Fruit fly (Drosophila melanogaster) whole organism, prepupa: ENCODE results near the gene CG13392.
A peak's percentile ranks its signal among the peaks of the same experiment; 100 is the strongest.

Experiments
- Blimp-1 ChIP-seq: fragments of 200-800 bp; sonication (Bioruptor generic); optimal IDR thresholded peaks from 3 replicates; lab custom pipeline; 2017; ENCODE audit warnings: missing biosample characterization, missing genetic modification characterization, mild to moderate bottlenecking, moderate library complexity, missing genetic modification reagents
- CG10631 ChIP-seq: fragments of 200-800 bp; sonication (Bioruptor generic); optimal IDR thresholded peaks from 2 replicates; lab custom pipeline; 2016; ENCODE audit warnings: missing biosample characterization, missing genetic modification characterization
- CG10669 ChIP-seq: fragments of 200-800 bp; sonication (Bioruptor generic); optimal IDR thresholded peaks from 3 replicates; lab custom pipeline; 2018; ENCODE audit warnings: missing biosample characterization, mild to moderate bottlenecking, missing genetic modification characterization, moderate library complexity
- CG11294 ChIP-seq: fragments of 200-800 bp; sonication (Bioruptor generic); IDR thresholded peaks from 2 replicates; pipeline ENCODE4 v1.3.6; 2022; ENCODE audit warnings: missing biosample characterization, missing genetic modification characterization
- CG11762 ChIP-seq: fragments of 200-800 bp; sonication (Bioruptor generic); optimal IDR thresholded peaks from 3 replicates; lab custom pipeline; 2016; ENCODE audit warnings: missing biosample characterization, missing genetic modification characterization; ENCODE audit not compliant: insufficient read depth
- CG11902 ChIP-seq: fragments of 200-800 bp; sonication (Bioruptor generic); optimal IDR thresholded peaks from 3 replicates; lab custom pipeline; 2016; ENCODE audit warnings: missing biosample characterization, missing genetic modification characterization
- CG15336 ChIP-seq: fragments of 200-800 bp; sonication (Bioruptor generic); IDR thresholded peaks from 2 replicates; pipeline ENCODE4 v1.3.6; 2022; ENCODE audit warnings: missing biosample characterization, missing genetic modification characterization
- CG1621 ChIP-seq: fragments of 200-800 bp; sonication (Bioruptor generic); optimal IDR thresholded peaks from 3 replicates; lab custom pipeline; 2018; ENCODE audit warnings: missing biosample characterization, mild to moderate bottlenecking, missing genetic modification characterization
- CG16779 ChIP-seq: fragments of 200-800 bp; sonication (Bioruptor generic); optimal IDR thresholded peaks from 3 replicates; lab custom pipeline; 2017; ENCODE audit warnings: missing biosample characterization, mild to moderate bottlenecking, missing genetic modification characterization
- CG3032 ChIP-seq: fragments of 200-800 bp; optimal IDR thresholded peaks from 2 replicates; lab custom pipeline; 2019; ENCODE audit warnings: missing biosample characterization, mild to moderate bottlenecking, missing genetic modification characterization, moderate library complexity
- CG31627 ChIP-seq: fragments of 200-800 bp; sonication (Bioruptor generic); optimal IDR thresholded peaks from 3 replicates; lab custom pipeline; 2016; ENCODE audit warnings: missing biosample characterization, missing genetic modification characterization
- CG32006 ChIP-seq: fragments of 200-800 bp; sonication (Bioruptor generic); optimal IDR thresholded peaks from 3 replicates; lab custom pipeline; 2017; ENCODE audit warnings: missing biosample characterization, mild to moderate bottlenecking, missing genetic modification characterization
- CG34406 ChIP-seq: fragments of 200-800 bp; sonication (Bioruptor generic); optimal IDR thresholded peaks from 3 replicates; lab custom pipeline; 2016; ENCODE audit warnings: missing biosample characterization, missing genetic modification characterization
- CG3919 ChIP-seq: fragments of 200-800 bp; sonication (Bioruptor generic); optimal IDR thresholded peaks from 3 replicates; lab custom pipeline; 2016; ENCODE audit warnings: missing biosample characterization, missing genetic modification characterization
- CG4318 ChIP-seq: fragments of 200-800 bp; sonication (Bioruptor generic); optimal IDR thresholded peaks from 3 replicates; lab custom pipeline; 2017; ENCODE audit warnings: missing biosample characterization, mild to moderate bottlenecking, missing genetic modification characterization
- CG6163 ChIP-seq: fragments of 200-800 bp; sonication (Bioruptor generic); IDR thresholded peaks from 3 replicates; pipeline ENCODE4 v1.3.6; 2022; ENCODE audit warnings: missing biosample characterization, missing genetic modification characterization
- CG6276 ChIP-seq: fragments of 200-800 bp; sonication (Bioruptor generic); optimal IDR thresholded peaks from 2 replicates; lab custom pipeline; 2017; ENCODE audit warnings: missing biosample characterization, mild to moderate bottlenecking, missing genetic modification characterization
- CG6792 ChIP-seq: fragments of 200-800 bp; sonication (Bioruptor generic); optimal IDR thresholded peaks from 3 replicates; lab custom pipeline; 2016; ENCODE audit warnings: missing biosample characterization, missing genetic modification characterization
- CG6808 ChIP-seq: fragments of 200-800 bp; sonication (Bioruptor generic); optimal IDR thresholded peaks from 3 replicates; lab custom pipeline; 2017; ENCODE audit warnings: missing biosample characterization, missing genetic modification characterization, mild to moderate bottlenecking, moderate library complexity, missing genetic modification reagents
- CG6854 ChIP-seq: fragments of 200-800 bp; sonication (Bioruptor generic); optimal IDR thresholded peaks from 2 replicates; lab custom pipeline; 2017; ENCODE audit warnings: missing biosample characterization, mild to moderate bottlenecking, missing genetic modification characterization
- CG7368 ChIP-seq: fragments of 200-800 bp; sonication (Bioruptor generic); optimal IDR thresholded peaks from 3 replicates; lab custom pipeline; 2016; ENCODE audit warnings: missing biosample characterization, missing genetic modification characterization
- CG8119 ChIP-seq: fragments of 200-800 bp; sonication (Bioruptor generic); IDR thresholded peaks from 3 replicates; pipeline ENCODE4 v1.3.6; 2022; ENCODE audit warnings: missing biosample characterization, missing genetic modification characterization
- CG8319 ChIP-seq: fragments of 200-800 bp; sonication (Bioruptor generic); optimal IDR thresholded peaks from 3 replicates; lab custom pipeline; 2016; ENCODE audit warnings: missing biosample characterization, missing genetic modification characterization
- CG8632 ChIP-seq: fragments of 200-800 bp; sonication (Bioruptor generic); optimal IDR thresholded peaks from 3 replicates; lab custom pipeline; 2016; ENCODE audit warnings: missing biosample characterization, missing genetic modification characterization
- CG9139 ChIP-seq: fragments of 200-800 bp; sonication (Bioruptor generic); optimal IDR thresholded peaks from 3 replicates; lab custom pipeline; 2017; ENCODE audit warnings: missing biosample characterization, mild to moderate bottlenecking, missing genetic modification characterization
- Eip78C ChIP-seq: fragments of 200-800 bp; sonication (Bioruptor generic); peaks from one replicate; lab custom pipeline; 2016; ENCODE audit warnings: missing biosample characterization, missing genetic modification characterization
- Eip93F ChIP-seq: fragments of 200-800 bp; sonication (Bioruptor generic); optimal IDR thresholded peaks from 2 replicates; lab custom pipeline; 2016; ENCODE audit warnings: missing biosample characterization, mild to moderate bottlenecking, missing genetic modification characterization
- Ets21C ChIP-seq: fragments of 200-800 bp; sonication (Bioruptor generic); optimal IDR thresholded peaks from 3 replicates; lab custom pipeline; 2016; ENCODE audit warnings: missing biosample characterization, missing genetic modification characterization
- Ets96B ChIP-seq: fragments of 200-800 bp; optimal IDR thresholded peaks from 2 replicates; lab custom pipeline; 2019; ENCODE audit warnings: missing biosample characterization, mild to moderate bottlenecking, missing genetic modification characterization, moderate library complexity
- Gug ChIP-seq: fragments of 200-800 bp; sonication (Bioruptor generic); IDR thresholded peaks from 2 replicates; pipeline ENCODE4 v1.3.6; 2022; ENCODE audit warnings: missing biosample characterization, missing genetic modification characterization
- Hr38 ChIP-seq: sonication (Bioruptor generic); optimal IDR thresholded peaks from 2 replicates; lab custom pipeline; 2016; ENCODE audit warnings: missing biosample characterization, missing genetic modification characterization
- Hr39 ChIP-seq: fragments of 200-800 bp; sonication (Bioruptor generic); optimal IDR thresholded peaks from 2 replicates; lab custom pipeline; 2016; ENCODE audit warnings: missing biosample characterization, missing genetic modification characterization
- OdsH ChIP-seq: fragments of 200-800 bp; sonication (Bioruptor generic); optimal IDR thresholded peaks from 3 replicates; lab custom pipeline; 2016; ENCODE audit warnings: missing biosample characterization, missing genetic modification characterization
- Smox ChIP-seq: fragments of 200-800 bp; sonication (Bioruptor generic); optimal IDR thresholded peaks from 3 replicates; lab custom pipeline; 2016; ENCODE audit warnings: missing biosample characterization, missing genetic modification characterization
- Sox102F ChIP-seq: fragments of 200-800 bp; sonication (Bioruptor generic); optimal IDR thresholded peaks from 2 replicates; lab custom pipeline; 2016; ENCODE audit warnings: missing biosample characterization, mild to moderate bottlenecking, missing genetic modification characterization
- Sox14 ChIP-seq: fragments of 200-800 bp; sonication (Bioruptor generic); optimal IDR thresholded peaks from 3 replicates; lab custom pipeline; 2016; ENCODE audit warnings: missing biosample characterization, missing genetic modification characterization
- Sox15 ChIP-seq: fragments of 200-800 bp; sonication (Bioruptor generic); optimal IDR thresholded peaks from 3 replicates; lab custom pipeline; 2016; ENCODE audit warnings: missing biosample characterization, missing genetic modification characterization
- achi ChIP-seq: fragments of 200-800 bp; sonication (Bioruptor generic); optimal IDR thresholded peaks from 3 replicates; lab custom pipeline; 2016; ENCODE audit warnings: missing biosample characterization, missing genetic modification characterization
- acj6 ChIP-seq: fragments of 200-800 bp; sonication (Bioruptor generic); optimal IDR thresholded peaks from 3 replicates; lab custom pipeline; 2016; ENCODE audit warnings: missing biosample characterization, missing genetic modification characterization
- dac ChIP-seq: fragments of 200-800 bp; sonication (Bioruptor generic); optimal IDR thresholded peaks from 2 replicates; lab custom pipeline; 2017; ENCODE audit warnings: missing biosample characterization, mild to moderate bottlenecking, missing genetic modification characterization
- dsx ChIP-seq: fragments of 200-800 bp; optimal IDR thresholded peaks from 3 replicates; lab custom pipeline; 2019; ENCODE audit warnings: missing biosample characterization, mild to moderate bottlenecking, missing genetic modification characterization, moderate library complexity; ENCODE audit not compliant: poor library complexity, severe bottlenecking
- eg ChIP-seq: fragments of 200-800 bp; sonication (Bioruptor generic); IDR thresholded peaks from 3 replicates; pipeline ENCODE4 v1.3.6; 2022; ENCODE audit warnings: missing biosample characterization, missing genetic modification characterization
- esn ChIP-seq: fragments of 200-800 bp; sonication (Bioruptor generic); optimal IDR thresholded peaks from 2 replicates; lab custom pipeline; 2016; ENCODE audit warnings: missing biosample characterization, mild to moderate bottlenecking, missing genetic modification characterization, moderate library complexity
- fd59A ChIP-seq: fragments of 200-800 bp; sonication (Bioruptor generic); optimal IDR thresholded peaks from 2 replicates; lab custom pipeline; 2017; ENCODE audit warnings: missing biosample characterization, mild to moderate bottlenecking, missing genetic modification characterization, missing genetic modification reagents
- fd85E ChIP-seq: fragments of 200-800 bp; sonication (Bioruptor generic); optimal IDR thresholded peaks from 3 replicates; lab custom pipeline; 2016; ENCODE audit warnings: missing biosample characterization, missing genetic modification characterization
- fkh ChIP-seq: fragments of 200-800 bp; sonication (Bioruptor generic); optimal IDR thresholded peaks from 3 replicates; lab custom pipeline; 2017; ENCODE audit warnings: missing biosample characterization, mild to moderate bottlenecking, missing genetic modification characterization, moderate library complexity
- lz ChIP-seq: fragments of 200-800 bp; sonication (Bioruptor generic); optimal IDR thresholded peaks from 3 replicates; lab custom pipeline; 2016; ENCODE audit warnings: missing biosample characterization, missing genetic modification characterization
- salr ChIP-seq, 2 experiments: fragments of 200-800 bp; sonication (Bioruptor generic); optimal IDR thresholded peaks; 3 replicates each; lab custom pipeline; 2016 to 2018; ENCODE audit warnings: missing biosample characterization in 2 of 2, missing genetic modification characterization in 2 of 2, mild to moderate bottlenecking in 1 of 2
- ss ChIP-seq, 2 experiments: fragments of 200-800 bp; sonication (Bioruptor generic); optimal IDR thresholded peaks; 2 replicates in 1 of 2; 3 replicates in 1 of 2; lab custom pipeline; 2017 to 2018; ENCODE audit warnings: mild to moderate bottlenecking in 2 of 2, missing biosample characterization in 2 of 2, missing genetic modification characterization in 2 of 2, moderate library complexity in 1 of 2
- svp ChIP-seq: fragments of 200-800 bp; sonication (Bioruptor generic); peaks from one replicate; lab custom pipeline; 2016; ENCODE audit warnings: missing biosample characterization, missing genetic modification characterization
- vri ChIP-seq: fragments of 200-800 bp; sonication (Bioruptor generic); optimal IDR thresholded peaks from 3 replicates; lab custom pipeline; 2016; ENCODE audit warnings: missing biosample characterization, mild to moderate bottlenecking, missing genetic modification characterization

Gene CG13392

dm6 chr2L:8381508-8382036 lies 1.0 kb downstream of the CG13392 start, which contains the start of gene AlaRS:
TSS of gene AlaRS (minus strand) at chr2L:8381764.
- peak; percentile 48 for TF ChIP-seq CG3919 (GFP tag; lab: Kevin White, UChicago)
- TF ChIP-seq CG8119 (GFP tag; lab: Robert Waterston, UW), result peak; percentile 45; the same call in 1 of the 3 replicates
- peak; percentile 6 for TF ChIP-seq CG9139
- TF ChIP-seq Sox15 (GFP tag; lab: Kevin White, UChicago), result peak; percentile 12
- peak; percentile 32 for TF ChIP-seq CG10631
- no peak for TF ChIP-seq CG6276 (GFP tag; lab: Kevin White, UChicago)
- no peak for TF ChIP-seq CG7368
- peak; percentile 45 for TF ChIP-seq Sox14
- peak in 1 of 2 experiments; percentile 11 for TF ChIP-seq ss (GFP tag; optimal IDR thresholded peaks at IDR 0.05; lab: Kevin White, UChicago)
- peak; percentile 5 for TF ChIP-seq CG6854 (GFP tag; lab: Kevin White, UChicago)
- peak; percentile 37; the same call in 1 of the 3 replicates for TF ChIP-seq CG6163
- TF ChIP-seq CG11294 (GFP tag; lab: Robert Waterston, UW), result no peak
- peak; percentile 14 for TF ChIP-seq CG32006
- TF ChIP-seq CG8319 (GFP tag; lab: Kevin White, UChicago), result no peak
- TF ChIP-seq CG3032 (tag; lab: Kevin White, UChicago), result peak; percentile 8
- TF ChIP-seq salr (GFP tag; optimal IDR thresholded peaks at IDR 0.05; lab: Kevin White, UChicago), result peak in 1 of 2 experiments; percentile 19
- TF ChIP-seq CG8632, result peak; percentile 2
- TF ChIP-seq esn (GFP tag; lab: Kevin White, UChicago), result peak; percentile 63
- TF ChIP-seq CG11762 (GFP tag; lab: Kevin White, UChicago), result no peak
- TF ChIP-seq dsx (GFP tag; lab: Kevin White, UChicago), result peak; percentile 46
- peak; percentile 79 for TF ChIP-seq Eip78C
- no peak for TF ChIP-seq CG4318
- TF ChIP-seq fd59A (GFP tag; lab: Kevin White, UChicago), result no peak
- TF ChIP-seq eg, result 0 out of 3 replicates have a peak, but pooled peaks have one; percentile 48
- peak; percentile 9 for TF ChIP-seq fd85E (GFP tag; lab: Kevin White, UChicago)
- peak; percentile 19 for TF ChIP-seq CG31627 (GFP tag; lab: Kevin White, UChicago)
- TF ChIP-seq Hr39 (GFP tag; lab: Kevin White, UChicago), result peak; percentile 32
- TF ChIP-seq vri (GFP tag; lab: Kevin White, UChicago), result peak; percentile 71
- peak; percentile 37 for TF ChIP-seq acj6 (GFP tag; lab: Kevin White, UChicago)
- peak; percentile 52 for TF ChIP-seq Sox102F (GFP tag; lab: Kevin White, UChicago)
- peak; percentile 39 for TF ChIP-seq CG15336
- TF ChIP-seq Eip93F (GFP tag; lab: Kevin White, UChicago), result peak; percentile 9
- no peak for TF ChIP-seq CG16779 (tag; lab: Kevin White, UChicago)
- TF ChIP-seq CG11902 (GFP tag; lab: Kevin White, UChicago), result no peak
- no peak for TF ChIP-seq Gug (GFP tag; lab: Robert Waterston, UW)
- peak; percentile 29 for TF ChIP-seq CG34406 (GFP tag; lab: Kevin White, UChicago)
- peak; percentile 64 for TF ChIP-seq Smox (GFP tag; lab: Kevin White, UChicago)
- TF ChIP-seq Blimp-1 (GFP tag; lab: Kevin White, UChicago), result peak; percentile 64
- TF ChIP-seq CG1621 (tag; lab: Kevin White, UChicago), result no peak
- peak; percentile 69 for TF ChIP-seq svp (GFP tag; lab: Kevin White, UChicago)
- no peak for TF ChIP-seq Ets21C (GFP tag; lab: Kevin White, UChicago)
- peak; percentile 59 for TF ChIP-seq OdsH
- TF ChIP-seq Hr38, result no peak
- TF ChIP-seq achi (GFP tag; lab: Kevin White, UChicago), result peak; percentile 39
- no peak for TF ChIP-seq dac (GFP tag; lab: Kevin White, UChicago)
- no peak for TF ChIP-seq CG10669
- peak; percentile 16 for TF ChIP-seq CG6792 (GFP tag; lab: Kevin White, UChicago)
- TF ChIP-seq fkh (GFP tag; lab: Kevin White, UChicago), result peak; percentile 66
- peak; percentile 1 for TF ChIP-seq Ets96B (tag; lab: Kevin White, UChicago)
- TF ChIP-seq lz (GFP tag; lab: Kevin White, UChicago), result peak; percentile 38
- peak; percentile 15 for TF ChIP-seq CG6808 (GFP tag; lab: Kevin White, UChicago)
